Worm (Caenorhabditis elegans) whole organism, L2 larva: ENCODE results near the gene ceh-28.

Experiments used
- elt-1 ChIP-seq: fragments of 150-350 bp; optimal IDR thresholded peaks from 2 replicates; lab custom pipeline; 2014; ENCODE audit warnings: missing biosample characterization, missing genetic modification characterization
- nhr-77 ChIP-seq: fragments of 150-350 bp; optimal IDR thresholded peaks from 2 replicates; lab custom pipeline; 2014; ENCODE audit warnings: missing biosample characterization, missing genetic modification characterization
- peb-1 ChIP-seq: fragments of 150-350 bp; optimal IDR thresholded peaks from 2 replicates; lab custom pipeline; 2014; ENCODE audit warnings: missing biosample characterization, missing genetic modification characterization

- TF ChIP-seq peb-1 (tag; lab: Kevin White, UChicago), result no peak
- TF ChIP-seq nhr-77 (tag; lab: Kevin White, UChicago), result no peak
- TF ChIP-seq elt-1, result no peak
These were observed 40.6 kb upstream of the ceh-28 start for ce11 chrX:13033850-13034249.
